Fruit fly (Drosophila melanogaster): ENCODE results near the gene Cph.

Cph gene

dm6 chrX:7166306-7166705, 28.8 kb downstream of the Cph start (continued):
- TF ChIP-seq CG7556 (GFP tag; optimal IDR thresholded peaks at IDR 0.05): peak; percentile 48
- no peak for TF ChIP-seq Abd-B (GFP tag; optimal IDR thresholded peaks at IDR 0.05)
- TF ChIP-seq Hr78 (GFP tag; optimal IDR thresholded peaks at IDR 0.05): no peak
- no peak for TF ChIP-seq HHEX (GFP tag; optimal IDR thresholded peaks at IDR 0.05)
- no peak; the same call in 2 of the 3 replicates for TF ChIP-seq tgo (GFP tag; IDR thresholded peaks at IDR 0.05)
- no peak for TF ChIP-seq C15 (GFP tag; IDR thresholded peaks at IDR 0.05)
- TF ChIP-seq CG12155 (GFP tag; optimal IDR thresholded peaks at IDR 0.05): no peak
- TF ChIP-seq CG12769 (tag; optimal IDR thresholded peaks at IDR 0.05): no peak
- TF ChIP-seq CG18011 (GFP tag; optimal IDR thresholded peaks at IDR 0.05): no peak
- no peak for TF ChIP-seq CG32772 (GFP tag; IDR thresholded peaks at IDR 0.05)
- TF ChIP-seq YL-1 (GFP tag; optimal IDR thresholded peaks at IDR 0.05): no peak
- TF ChIP-seq Neu2 (GFP tag; optimal IDR thresholded peaks at IDR 0.05; ENCODE audit: borderline replicate concordance): no peak
- no peak for TF ChIP-seq CG13894 (tag; optimal IDR thresholded peaks at IDR 0.05)
- no peak for TF ChIP-seq CG5245 (GFP tag; optimal IDR thresholded peaks at IDR 0.05)
- TF ChIP-seq ap (GFP tag; IDR thresholded peaks at IDR 0.05): no peak
- no peak for TF ChIP-seq Ada2b (GFP tag; IDR thresholded peaks at IDR 0.05)
- TF ChIP-seq Meics (GFP tag; optimal IDR thresholded peaks at IDR 0.05): no peak
- no peak for TF ChIP-seq B-H2 (GFP tag; optimal IDR thresholded peaks at IDR 0.05)
- no peak for TF ChIP-seq CG11560 (tag; IDR thresholded peaks at IDR 0.05)
- no peak for TF ChIP-seq Fer2 (tag; optimal IDR thresholded peaks at IDR 0.05)
- no peak for TF ChIP-seq kah (GFP tag; optimal IDR thresholded peaks at IDR 0.05)
- TF ChIP-seq HLH4C (GFP tag; IDR thresholded peaks at IDR 0.05; ENCODE audit: partially characterized antibody): no peak
- TF ChIP-seq Dbx (GFP tag; IDR thresholded peaks at IDR 0.05): no peak
- no peak for TF ChIP-seq CG4328 (GFP tag; optimal IDR thresholded peaks at IDR 0.05)
- no peak for TF ChIP-seq repo (GFP tag; optimal IDR thresholded peaks at IDR 0.05)
- TF ChIP-seq CG10543 (GFP tag; optimal IDR thresholded peaks at IDR 0.05): no peak
- peak; percentile 69 for TF ChIP-seq gem (tag; optimal IDR thresholded peaks at IDR 0.05)
- peak; percentile 26 for TF ChIP-seq az2 (GFP tag; optimal IDR thresholded peaks at IDR 0.05)
- TF ChIP-seq CG11093 (GFP tag; IDR thresholded peaks at IDR 0.05): no peak
- no peak for TF ChIP-seq yki (optimal IDR thresholded peaks at IDR 0.05)
- TF ChIP-seq btn (GFP tag; optimal IDR thresholded peaks at IDR 0.05): no peak
- TF ChIP-seq slou (GFP tag; optimal IDR thresholded peaks at IDR 0.05): no peak
- TF ChIP-seq CG13424 (tag; optimal IDR thresholded peaks at IDR 0.05): peak; percentile 32
- TF ChIP-seq sima (GFP tag; optimal IDR thresholded peaks at IDR 0.05): no peak
- TF ChIP-seq zfh2 (GFP tag; optimal IDR thresholded peaks at IDR 0.05): no peak
- no peak for TF ChIP-seq Sox100B (GFP tag; optimal IDR thresholded peaks at IDR 0.05)
- TF ChIP-seq insv (GFP tag; optimal IDR thresholded peaks at IDR 0.05): no peak
- TF ChIP-seq CG3838 (GFP tag; optimal IDR thresholded peaks at IDR 0.05): no peak
- no peak for TF ChIP-seq Ravus (GFP tag; IDR thresholded peaks at IDR 0.05)
- no peak for TF ChIP-seq Dip3 (GFP tag; optimal IDR thresholded peaks at IDR 0.05)
- TF ChIP-seq sc (optimal IDR thresholded peaks at IDR 0.05): no peak
- TF ChIP-seq sc (GFP tag; optimal IDR thresholded peaks at IDR 0.05): no peak

- TF ChIP-seq CG18011 (GFP tag; optimal IDR thresholded peaks at IDR 0.05) (no peak), Deaf1 (tag; optimal IDR thresholded peaks at IDR 0.05) (no peak), jing (GFP tag; optimal IDR thresholded peaks at IDR 0.05) (no peak), tx (GFP tag; optimal IDR thresholded peaks at IDR 0.05) (no peak), CG15479 (GFP tag; optimal IDR thresholded peaks at IDR 0.05) (peak; percentile 64), Ssrp (tag; optimal IDR thresholded peaks at IDR 0.05) (no peak), sqz (GFP tag; optimal IDR thresholded peaks at IDR 0.05) (no peak), CG6175 (GFP tag; IDR thresholded peaks at IDR 0.05) (no peak), zen (tag; optimal IDR thresholded peaks at IDR 0.05) (peak; percentile 90), Hey (tag; optimal IDR thresholded peaks at IDR 0.05) (no peak), MBD-R2 (GFP tag; IDR thresholded peaks at IDR 0.05) (no peak), sens (GFP tag) (peak; percentile 69), ab (GFP tag; optimal IDR thresholded peaks at IDR 0.05) (no peak), fd102C (GFP tag; optimal IDR thresholded peaks at IDR 0.05) (peak; percentile 71)
These were observed 31.9 kb downstream of the Cph start for dm6 chrX:7169455-7169854.
